Fruit fly (Drosophila melanogaster): ENCODE results near the gene nero.

DNA sequence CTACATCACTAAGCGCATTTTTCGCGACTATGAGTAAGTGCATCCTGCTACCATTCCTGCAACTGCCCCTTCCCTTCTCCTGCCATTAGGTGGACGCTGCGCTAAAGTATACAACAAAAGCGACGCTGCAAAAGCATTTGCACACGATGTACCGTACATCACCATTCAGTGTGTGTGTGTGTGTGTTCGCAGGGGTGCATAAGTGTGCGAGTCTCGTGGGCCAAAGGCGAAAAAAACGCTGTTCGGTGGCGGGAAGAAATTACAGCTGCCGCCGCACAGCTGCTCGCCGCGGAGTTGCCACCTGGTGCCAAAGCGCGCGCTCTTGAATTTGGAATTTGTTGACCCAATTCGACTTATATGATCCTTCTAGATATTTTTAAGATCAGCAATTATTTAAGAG, 47.1 kb upstream of the nero start:
- TF ChIP-seq chn (GFP tag; optimal IDR thresholded peaks at IDR 0.05) (no peak), CG18764 (GFP tag; optimal IDR thresholded peaks at IDR 0.05) (no peak), TFAM (GFP tag; optimal IDR thresholded peaks at IDR 0.05) (no peak)
